Fruit fly (Drosophila melanogaster): ENCODE measurements around the gene CG15211.

DNA sequence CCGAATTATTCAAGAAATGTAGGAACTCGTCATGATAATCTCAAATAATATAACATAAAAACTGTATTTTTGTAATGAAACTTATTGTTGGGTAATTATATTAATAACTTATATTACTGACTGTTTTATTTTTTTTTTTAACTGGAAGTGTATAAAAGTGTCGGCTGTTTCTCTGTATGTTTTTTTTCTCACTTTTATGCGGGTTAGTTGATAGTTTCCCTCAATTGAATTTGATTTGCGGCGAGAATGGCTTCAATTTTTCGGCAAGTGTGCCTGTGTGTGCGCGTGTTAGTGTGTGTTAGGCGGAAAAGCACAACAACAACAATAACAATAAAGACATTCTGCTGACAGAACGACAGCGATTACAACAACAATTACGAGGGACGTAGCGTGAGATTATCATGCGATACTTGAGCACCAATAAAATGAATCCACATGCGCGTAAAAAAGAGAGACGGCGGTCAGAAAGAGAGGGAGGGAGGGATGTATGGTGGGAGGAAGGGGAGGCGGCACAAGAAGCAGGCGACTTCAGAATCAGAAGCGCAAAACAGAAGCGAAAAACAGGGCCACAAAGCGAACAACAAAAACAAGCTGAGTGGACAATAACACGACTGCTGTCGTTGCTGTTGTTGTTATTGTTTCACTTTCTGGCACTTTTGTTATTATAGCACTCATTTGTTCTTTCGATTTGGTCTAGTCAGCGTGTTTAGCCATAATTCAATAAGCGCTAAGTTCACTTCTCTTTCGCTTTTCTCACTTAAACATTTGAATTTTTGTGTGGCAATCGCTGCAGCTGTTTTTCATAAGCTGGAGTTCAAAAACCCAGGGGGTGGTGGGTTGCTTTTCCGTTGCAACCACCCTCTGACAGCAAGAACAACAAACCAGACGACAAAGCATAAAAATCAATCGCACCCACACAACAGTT is 9.1 kb upstream of the CG15211 start:
- TF ChIP-seq CG8478 (optimal IDR thresholded peaks at IDR 0.05) (no peak), CTCF (optimal IDR thresholded peaks at IDR 0.05) (no peak)

All from S2 (cell line).